Worm (Caenorhabditis elegans) whole organism, young adult: Measurements from ENCODE around the gene tcer-1.

ENCODE experiments used
- B0261.1 ChIP-seq: sonication (generic microtip); optimal IDR thresholded peaks from 2 replicates; lab custom pipeline; 2016; ENCODE audit warnings: mild to moderate bottlenecking, missing genetic modification characterization, moderate library complexity, missing compliant biosample characterization
- F10E7.11 ChIP-seq: sonication (generic microtip); optimal IDR thresholded peaks from 2 replicates; lab custom pipeline; 2017; ENCODE audit warnings: mild to moderate bottlenecking, missing genetic modification characterization, moderate library complexity, missing compliant biosample characterization
- F33H1.4 ChIP-seq: fragments of 200-800 bp; sonication (Bioruptor generic); IDR thresholded peaks from 2 replicates; pipeline ENCODE4 v1.3.6; 2022; ENCODE audit warnings: missing genetic modification reagents, missing genetic modification characterization, missing compliant biosample characterization
- F49E8.2 ChIP-seq: sonication (generic microtip); optimal IDR thresholded peaks from 3 replicates; lab custom pipeline; 2017; ENCODE audit warnings: missing genetic modification characterization, mild to moderate bottlenecking, missing compliant biosample characterization, antibody characterized with exemption, moderate library complexity; ENCODE audit not compliant: insufficient read depth
- F55B11.4 ChIP-seq: sonication (generic microtip); optimal IDR thresholded peaks from 2 replicates; lab custom pipeline; 2016; ENCODE audit warnings: missing compliant biosample characterization, missing genetic modification characterization, borderline replicate concordance; ENCODE audit not compliant: insufficient read depth
- F57A8.1 ChIP-seq: fragments of 200-800 bp; sonication (Bioruptor generic); optimal IDR thresholded peaks from 2 replicates; lab custom pipeline; 2018; ENCODE audit warnings: mild to moderate bottlenecking, missing genetic modification characterization, moderate library complexity, missing compliant biosample characterization
- Y56A3A.18 ChIP-seq: fragments of 200-800 bp; sonication (Bioruptor generic); IDR thresholded peaks from 2 replicates; pipeline ENCODE4 v1.3.6; 2022; ENCODE audit warnings: missing genetic modification reagents, missing genetic modification characterization, missing compliant biosample characterization
- Y67H2A.10 ChIP-seq: fragments of 200-800 bp; sonication (Bioruptor generic); conservative IDR thresholded peaks from 2 replicates; pipeline ENCODE4 v1.3.6; 2022; ENCODE audit warnings: missing genetic modification reagents, missing genetic modification characterization, missing compliant biosample characterization
- ama-1 ChIP-seq, 3 experiments: fragments of 150-350 bp in 1 of 3; sonication (generic microtip) in 2 of 3; optimal IDR thresholded peaks; 2 replicates each; lab custom pipeline; 2014 to 2018; ENCODE audit warnings: missing biosample characterization in 2 of 3, missing genetic modification characterization in 2 of 3, missing genetic modification reagents in 2 of 3
- attf-3 ChIP-seq: fragments of 200-800 bp; sonication (Bioruptor generic); conservative IDR thresholded peaks from 2 replicates; pipeline ENCODE4 v1.3.6; 2022; ENCODE audit warnings: missing genetic modification reagents, missing genetic modification characterization, missing compliant biosample characterization
- attf-5 ChIP-seq: fragments of 200-800 bp; sonication (Bioruptor generic); optimal IDR thresholded peaks from 2 replicates; lab custom pipeline; 2018; ENCODE audit warnings: mild to moderate bottlenecking, missing genetic modification characterization, missing compliant biosample characterization
- bed-2 ChIP-seq: fragments of 200-800 bp; sonication (Bioruptor generic); IDR thresholded peaks from 2 replicates; pipeline ENCODE4 v1.3.6; 2022; ENCODE audit warnings: missing genetic modification reagents, missing genetic modification characterization, missing compliant biosample characterization
- cebp-1 ChIP-seq, 2 experiments: fragments of 200-800 bp in 1 of 2; sonication (Bioruptor generic) in 1 of 2; sonication (generic microtip) in 1 of 2; IDR thresholded peaks in 1 of 2; optimal IDR thresholded peaks in 1 of 2; 2 replicates each; pipeline versions ENCODE4 v1.3.6 to Lab custom; 2017 to 2022; ENCODE audit warnings: missing compliant biosample characterization in 2 of 2, missing genetic modification characterization in 2 of 2, mild to moderate bottlenecking in 1 of 2, missing genetic modification reagents in 1 of 2, moderate library complexity in 1 of 2
- ceh-40 ChIP-seq: fragments of 200-800 bp; sonication (Bioruptor generic); IDR thresholded peaks from 2 replicates; pipeline ENCODE4 v1.3.6; 2022; ENCODE audit warnings: missing genetic modification characterization, missing compliant biosample characterization
- ceh-79 ChIP-seq: sonication (generic microtip); optimal IDR thresholded peaks from 2 replicates; lab custom pipeline; 2017; ENCODE audit warnings: mild to moderate bottlenecking, missing genetic modification characterization, missing compliant biosample characterization
- chd-7 ChIP-seq: sonication (generic microtip); optimal IDR thresholded peaks from 2 replicates; lab custom pipeline; 2016; ENCODE audit warnings: mild to moderate bottlenecking, missing genetic modification characterization, moderate library complexity, missing compliant biosample characterization
- dpl-1 ChIP-seq: fragments of 150-350 bp; optimal IDR thresholded peaks from 2 replicates; lab custom pipeline; 2014; ENCODE audit warnings: missing biosample characterization, missing genetic modification reagents, missing genetic modification characterization
- efl-1 ChIP-seq: fragments of 150-350 bp; optimal IDR thresholded peaks from 2 replicates; lab custom pipeline; 2014; ENCODE audit warnings: missing biosample characterization, missing genetic modification reagents, missing genetic modification characterization
- egl-44 ChIP-seq: fragments of 200-800 bp; sonication (Bioruptor generic); IDR thresholded peaks from 2 replicates; pipeline ENCODE4 v1.3.6; 2022; ENCODE audit warnings: missing genetic modification reagents, missing genetic modification characterization, missing compliant biosample characterization
- egrh-3 ChIP-seq: fragments of 200-800 bp; sonication (Bioruptor generic); IDR thresholded peaks from 2 replicates; pipeline ENCODE4 v1.3.6; 2022; ENCODE audit warnings: missing genetic modification reagents, missing genetic modification characterization, missing compliant biosample characterization
- ekl-4 ChIP-seq: fragments of 200-800 bp; sonication (Bioruptor generic); IDR thresholded peaks from 2 replicates; pipeline ENCODE4 v1.3.6; 2022; ENCODE audit warnings: missing genetic modification reagents, missing genetic modification characterization, missing compliant biosample characterization
- gei-17 ChIP-seq: fragments of 200-800 bp; sonication (Bioruptor generic); optimal IDR thresholded peaks from 2 replicates; lab custom pipeline; 2018; ENCODE audit warnings: mild to moderate bottlenecking, missing genetic modification characterization, missing compliant biosample characterization
- hlh-12 ChIP-seq: sonication (generic microtip); optimal IDR thresholded peaks from 2 replicates; lab custom pipeline; 2016; ENCODE audit warnings: missing genetic modification characterization, missing compliant biosample characterization
- hlh-26 ChIP-seq: fragments of 200-800 bp; sonication (Bioruptor generic); conservative IDR thresholded peaks from 2 replicates; pipeline ENCODE4 v1.3.6; 2022; ENCODE audit warnings: missing genetic modification reagents, missing genetic modification characterization, missing compliant biosample characterization
- hmg-20 ChIP-seq: fragments of 200-800 bp; sonication (Bioruptor generic); IDR thresholded peaks from 2 replicates; pipeline ENCODE4 v1.3.6; 2022; ENCODE audit warnings: missing genetic modification reagents, missing genetic modification characterization, missing compliant biosample characterization
- hrde-1 ChIP-seq: sonication (generic microtip); optimal IDR thresholded peaks from 2 replicates; lab custom pipeline; 2016; ENCODE audit warnings: missing genetic modification characterization, mild to moderate bottlenecking, missing compliant biosample characterization, moderate library complexity, missing genotype, missing genetic modification reagents, borderline replicate concordance
- let-607 ChIP-seq, 2 experiments: fragments of 200-800 bp in 1 of 2; sonication (Bioruptor generic) in 1 of 2; sonication (generic microtip) in 1 of 2; optimal IDR thresholded peaks; 2 replicates each; lab custom pipeline; 2016 to 2018; ENCODE audit warnings: mild to moderate bottlenecking in 2 of 2, missing compliant biosample characterization in 2 of 2, missing genetic modification characterization in 2 of 2, moderate library complexity in 2 of 2, missing genotype in 1 of 2
- lin-40 ChIP-seq: sonication (generic microtip); optimal IDR thresholded peaks from 2 replicates; lab custom pipeline; 2016; ENCODE audit warnings: missing genetic modification characterization, mild to moderate bottlenecking, missing compliant biosample characterization, missing genotype, missing genetic modification reagents
- lsl-1 ChIP-seq: fragments of 200-800 bp; sonication (Bioruptor generic); optimal IDR thresholded peaks from 2 replicates; lab custom pipeline; 2018; ENCODE audit warnings: mild to moderate bottlenecking, missing genetic modification characterization, moderate library complexity, missing compliant biosample characterization
- madf-10 ChIP-seq: sonication (generic microtip); optimal IDR thresholded peaks from 2 replicates; lab custom pipeline; 2016; ENCODE audit warnings: mild to moderate bottlenecking, missing genetic modification characterization, missing compliant biosample characterization
- madf-6 ChIP-seq: fragments of 200-800 bp; sonication (Bioruptor generic); IDR thresholded peaks from 2 replicates; pipeline ENCODE4 v1.3.6; 2022; ENCODE audit warnings: missing genetic modification reagents, missing genetic modification characterization, missing compliant biosample characterization
- mcd-1 ChIP-seq: fragments of 200-800 bp; sonication (Bioruptor generic); IDR thresholded peaks from 2 replicates; pipeline ENCODE4 v1.3.6; 2022; ENCODE audit warnings: missing genetic modification reagents, missing genetic modification characterization, missing compliant biosample characterization
- mel-28 ChIP-seq: sonication (generic microtip); optimal IDR thresholded peaks from 2 replicates; lab custom pipeline; 2016; ENCODE audit warnings: borderline replicate concordance, mild to moderate bottlenecking, missing genetic modification characterization, missing compliant biosample characterization
- nhr-27 ChIP-seq: fragments of 200-800 bp; sonication (Bioruptor generic); optimal IDR thresholded peaks from 2 replicates; lab custom pipeline; 2018; ENCODE audit warnings: mild to moderate bottlenecking, missing genetic modification characterization, moderate library complexity, missing compliant biosample characterization
- nhr-90 ChIP-seq: sonication (generic microtip); optimal IDR thresholded peaks from 2 replicates; lab custom pipeline; 2016; ENCODE audit warnings: missing genotype, mild to moderate bottlenecking, missing genetic modification characterization, missing compliant biosample characterization
- pbrm-1 ChIP-seq: fragments of 200-800 bp; sonication (Bioruptor generic); IDR thresholded peaks from 2 replicates; pipeline ENCODE4 v1.3.6; 2022; ENCODE audit warnings: missing genetic modification reagents, missing genetic modification characterization, missing compliant biosample characterization
- rec-8 ChIP-seq, 2 experiments: sonication (generic microtip); optimal IDR thresholded peaks; 2 replicates each; lab custom pipeline; 2016; ENCODE audit warnings: mild to moderate bottlenecking in 2 of 2, missing genetic modification characterization in 2 of 2, missing genetic modification reagents in 2 of 2, missing genotype in 2 of 2, missing biosample characterization in 1 of 2, missing compliant biosample characterization in 1 of 2, moderate library complexity in 1 of 2
- repo-1 ChIP-seq: sonication (generic microtip); optimal IDR thresholded peaks from 2 replicates; lab custom pipeline; 2017; ENCODE audit warnings: mild to moderate bottlenecking, missing genetic modification characterization, missing compliant biosample characterization
- rpc-1 ChIP-seq, 2 experiments: fragments of 150-350 bp in 1 of 2; sonication (generic microtip) in 1 of 2; optimal IDR thresholded peaks; 2 replicates each; lab custom pipeline; 2014 to 2018; ENCODE audit warnings: missing biosample characterization in 1 of 2, missing genetic modification characterization in 1 of 2, missing genetic modification reagents in 1 of 2, missing genotype in 1 of 2
- snpc-1.1 ChIP-seq: sonication (generic microtip); optimal IDR thresholded peaks from 2 replicates; lab custom pipeline; 2017; ENCODE audit warnings: missing genetic modification characterization, mild to moderate bottlenecking, missing compliant biosample characterization, antibody characterized with exemption, moderate library complexity, missing genotype, missing genetic modification reagents; ENCODE audit not compliant: insufficient read depth
- snpc-3.4 ChIP-seq: sonication (generic microtip); optimal IDR thresholded peaks from 2 replicates; lab custom pipeline; 2017; ENCODE audit warnings: missing genetic modification characterization, mild to moderate bottlenecking, missing compliant biosample characterization, antibody characterized with exemption, moderate library complexity, missing genotype, missing genetic modification reagents
- sptf-2 ChIP-seq: fragments of 200-800 bp; sonication (Bioruptor generic); optimal IDR thresholded peaks from 2 replicates; lab custom pipeline; 2018; ENCODE audit warnings: mild to moderate bottlenecking, missing genetic modification characterization, missing compliant biosample characterization
- xnd-1 ChIP-seq: sonication (generic microtip); optimal IDR thresholded peaks from 2 replicates; lab custom pipeline; 2016; ENCODE audit warnings: missing genotype, missing genetic modification reagents, missing genetic modification characterization, missing compliant biosample characterization
- zfh-2 ChIP-seq: fragments of 200-800 bp; sonication (Bioruptor generic); conservative IDR thresholded peaks from 2 replicates; pipeline ENCODE4 v1.3.6; 2022; ENCODE audit warnings: missing genetic modification reagents, missing genetic modification characterization, missing compliant biosample characterization
- ztf-25 ChIP-seq: fragments of 200-800 bp; sonication (Bioruptor generic); IDR thresholded peaks from 2 replicates; pipeline ENCODE4 v1.3.6; 2022; ENCODE audit warnings: missing genetic modification reagents, missing genetic modification characterization, missing compliant biosample characterization

tcer-1 gene

ce11 chrII:7050021-7050722 is at the start of gene tcer-1, which contains the start of gene ZK1127.5 (continued):
- TF ChIP-seq snpc-3.4 (tag; lab: Kevin White, UChicago) (peak; percentile 47), F57A8.1 (GFP tag; lab: Kevin White, UChicago) (no peak), hlh-12 (tag; lab: Kevin White, UChicago) (no peak), chd-7 (tag; lab: Kevin White, UChicago) (no peak), Y67H2A.10 (GFP tag; lab: Robert Waterston, UW) (no peak), nhr-27 (tag; lab: Kevin White, UChicago) (no peak), efl-1 (GFP tag; lab: Kevin White, UChicago) (peak; percentile 87), zfh-2 (no peak), F55B11.4 (tag; lab: Kevin White, UChicago) (no peak), snpc-1.1 (peak; percentile 31), ekl-4 (GFP tag; lab: Robert Waterston, UW) (no peak), rec-8 (tag; optimal IDR thresholded peaks at IDR 0.05; lab: Kevin White, UChicago) (no peak), mcd-1 (GFP tag; lab: Robert Waterston, UW) (peak; percentile 94), attf-3 (GFP tag; lab: Robert Waterston, UW) (no peak), xnd-1 (tag; lab: Kevin White, UChicago) (no peak), gei-17 (GFP tag; lab: Kevin White, UChicago) (no peak), madf-6 (GFP tag; lab: Robert Waterston, UW) (peak; percentile 69), repo-1 (no peak), F10E7.11 (tag; lab: Kevin White, UChicago) (no peak), mel-28 (no peak), cebp-1 (GFP tag; IDR thresholded peaks at IDR 0.05; lab: Robert Waterston, UW) (no peak), cebp-1 (tag; optimal IDR thresholded peaks at IDR 0.05; lab: Kevin White, UChicago) (peak; percentile 1), bed-2 (GFP tag; lab: Robert Waterston, UW) (no peak), rpc-1 (optimal IDR thresholded peaks at IDR 0.05; lab: Kevin White, UChicago) (no peak), rpc-1 (tag; optimal IDR thresholded peaks at IDR 0.05; lab: Kevin White, UChicago) (no peak), sptf-2 (no peak), B0261.1 (no peak), egl-44 (no peak), Y56A3A.18 (GFP tag; lab: Robert Waterston, UW) (no peak), F49E8.2 (tag; lab: Kevin White, UChicago) (no peak), egrh-3 (GFP tag; lab: Robert Waterston, UW) (no peak), attf-5 (GFP tag; lab: Kevin White, UChicago) (peak; percentile 69), ama-1 (optimal IDR thresholded peaks at IDR 0.05; lab: Kevin White, UChicago) (no peak), ama-1 (GFP tag; optimal IDR thresholded peaks at IDR 0.05; lab: Kevin White, UChicago) (no peak), F33H1.4 (GFP tag; lab: Robert Waterston, UW) (0 out of 2 replicates have a peak, but pooled peaks have one; percentile 44), madf-10 (tag; lab: Kevin White, UChicago) (no peak), ceh-40 (GFP tag; lab: Robert Waterston, UW) (no peak), nhr-90 (tag; lab: Kevin White, UChicago) (no peak), ceh-79 (tag; lab: Kevin White, UChicago) (no peak), ztf-25 (no peak), hmg-20 (no peak), hrde-1 (tag; lab: Kevin White, UChicago) (no peak), dpl-1 (peak; percentile 63), hlh-26 (no peak), let-607 (tag; optimal IDR thresholded peaks at IDR 0.05; lab: Kevin White, UChicago) (no peak), lsl-1 (peak; percentile 65), pbrm-1 (GFP tag; lab: Robert Waterston, UW) (no peak; the same call in 1 of the 2 replicates), lin-40 (no peak)
